Worm (Caenorhabditis elegans) whole organism, L4/young adult: ENCODE results near the gene F52H2.5.

Experiments
- W03F9.2 ChIP-seq: fragments of 150-350 bp; optimal IDR thresholded peaks from 2 replicates; lab custom pipeline; 2014; ENCODE audit warnings: missing biosample characterization, missing genetic modification characterization
- him-1 ChIP-seq: sonication (generic microtip); optimal IDR thresholded peaks from 2 replicates; lab custom pipeline; 2016; ENCODE audit warnings: missing genotype, missing genetic modification reagents, missing genetic modification characterization, missing compliant biosample characterization

DNA sequence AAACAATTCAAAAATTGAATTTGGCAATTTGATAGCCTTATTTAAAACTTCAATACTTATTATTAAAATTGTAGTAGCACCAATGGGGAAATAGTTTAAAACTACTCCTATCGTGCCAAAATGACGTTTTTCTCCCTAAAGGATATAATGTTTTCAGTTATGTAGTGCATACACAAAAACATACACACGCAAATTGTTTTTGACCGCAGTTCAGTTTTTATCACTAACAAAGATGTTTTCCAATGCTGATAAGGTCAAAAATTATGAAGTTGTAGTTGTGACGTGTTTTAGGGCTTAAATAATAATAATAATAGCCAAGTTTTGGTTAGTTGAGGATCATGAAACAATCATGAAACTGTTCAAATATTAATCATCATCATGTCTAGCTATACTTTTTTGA is 30.1 kb upstream of the F52H2.5 start:
- no peak for TF ChIP-seq him-1 (tag; lab: Kevin White, UChicago)
- TF ChIP-seq W03F9.2 = no peak
